Fruit fly (Drosophila melanogaster) whole organism, embryonic: ENCODE results near the gene stg.

ENCODE experiments used
- B-H1 ChIP-seq: fragments of 200-800 bp; sonication (Bioruptor generic); IDR thresholded peaks from 3 replicates; pipeline ENCODE4 v1.3.6; 2022; ENCODE audit warnings: missing biosample characterization, missing genetic modification characterization
- B-H2 ChIP-seq: fragments of 200-800 bp; sonication (Bioruptor generic); optimal IDR thresholded peaks from 2 replicates; lab custom pipeline; 2018; ENCODE audit warnings: missing biosample characterization, mild to moderate bottlenecking, missing genetic modification characterization
- BEAF-32 ChIP-seq: fragments of 200-800 bp; sonication (Bioruptor generic); optimal IDR thresholded peaks from 3 replicates; lab custom pipeline; 2017; ENCODE audit warnings: missing biosample characterization, missing genetic modification characterization, mild to moderate bottlenecking, moderate library complexity, missing genetic modification reagents
- Bgb ChIP-seq: fragments of 200-800 bp; sonication (Bioruptor generic); IDR thresholded peaks from 2 replicates; pipeline ENCODE4 v1.3.6; 2022; ENCODE audit warnings: missing biosample characterization, missing genetic modification characterization; ENCODE audit not compliant: partially characterized antibody
- CG10147 ChIP-seq: fragments of 200-800 bp; sonication (Bioruptor generic); optimal IDR thresholded peaks from 2 replicates; lab custom pipeline; 2019; ENCODE audit warnings: missing biosample characterization, mild to moderate bottlenecking, missing genetic modification characterization, moderate library complexity
- CG11504 ChIP-seq: fragments of 200-800 bp; sonication (Bioruptor generic); optimal IDR thresholded peaks from 3 replicates; lab custom pipeline; 2019; ENCODE audit warnings: missing biosample characterization, mild to moderate bottlenecking, missing genetic modification characterization, moderate library complexity
- CG11560 ChIP-seq: fragments of 200-800 bp; sonication (Bioruptor generic); IDR thresholded peaks from 3 replicates; pipeline ENCODE4 v1.3.6; 2022; ENCODE audit warnings: missing biosample characterization, missing genetic modification characterization
- CG13296 ChIP-seq: fragments of 200-800 bp; sonication (Bioruptor generic); optimal IDR thresholded peaks from 3 replicates; lab custom pipeline; 2018; ENCODE audit warnings: missing biosample characterization, mild to moderate bottlenecking, missing genetic modification characterization
- CG13624 ChIP-seq: fragments of 200-800 bp; sonication (Bioruptor generic); optimal IDR thresholded peaks from 2 replicates; lab custom pipeline; 2016; ENCODE audit warnings: missing biosample characterization, missing genetic modification characterization
- CG15479 ChIP-seq: fragments of 200-800 bp; sonication (Bioruptor generic); optimal IDR thresholded peaks from 3 replicates; lab custom pipeline; 2019; ENCODE audit warnings: missing biosample characterization, mild to moderate bottlenecking, missing genetic modification characterization, moderate library complexity
- CG15696 ChIP-seq: fragments of 200-800 bp; sonication (Bioruptor generic); optimal IDR thresholded peaks from 2 replicates; lab custom pipeline; 2019; ENCODE audit warnings: missing biosample characterization, mild to moderate bottlenecking, missing genetic modification characterization, moderate library complexity
- CG16863 ChIP-seq: fragments of 200-800 bp; sonication (Bioruptor generic); optimal IDR thresholded peaks from 3 replicates; lab custom pipeline; 2016; ENCODE audit warnings: missing biosample characterization, missing genetic modification characterization
- CG17361 ChIP-seq: fragments of 200-800 bp; sonication (Bioruptor generic); IDR thresholded peaks from 3 replicates; pipeline ENCODE4 v1.3.6; 2022; ENCODE audit warnings: missing biosample characterization, missing genetic modification characterization
- CG2202 ChIP-seq: fragments of 200-800 bp; sonication (Bioruptor generic); optimal IDR thresholded peaks from 2 replicates; lab custom pipeline; 2018; ENCODE audit warnings: missing biosample characterization, mild to moderate bottlenecking, missing genetic modification characterization
- CG30403 ChIP-seq: fragments of 200-800 bp; sonication (Bioruptor generic); optimal IDR thresholded peaks from 3 replicates; lab custom pipeline; 2016; ENCODE audit warnings: missing biosample characterization, missing genetic modification characterization
- CG31388 ChIP-seq: fragments of 200-800 bp; sonication (Bioruptor generic); optimal IDR thresholded peaks from 2 replicates; lab custom pipeline; 2016; ENCODE audit warnings: missing biosample characterization, missing genetic modification characterization
- CG31441 ChIP-seq: fragments of 200-800 bp; sonication (Bioruptor generic); IDR thresholded peaks from 2 replicates; pipeline ENCODE4 v1.3.6; 2022; ENCODE audit warnings: missing biosample characterization, missing genetic modification characterization
- CG33557 ChIP-seq: fragments of 200-800 bp; sonication (Bioruptor generic); optimal IDR thresholded peaks from 2 replicates; lab custom pipeline; 2019; ENCODE audit warnings: missing biosample characterization, mild to moderate bottlenecking, missing genetic modification characterization, moderate library complexity
- CG43689 ChIP-seq: fragments of 200-800 bp; sonication (Bioruptor generic); IDR thresholded peaks from 2 replicates; pipeline ENCODE4 v1.3.6; 2022; ENCODE audit warnings: missing biosample characterization, missing genetic modification characterization
- CG4424 ChIP-seq: fragments of 200-800 bp; sonication (Bioruptor generic); optimal IDR thresholded peaks from 3 replicates; lab custom pipeline; 2016; ENCODE audit warnings: missing biosample characterization, missing genetic modification characterization
- CG7839 ChIP-seq: fragments of 200-800 bp; sonication (Bioruptor generic); optimal IDR thresholded peaks from 3 replicates; lab custom pipeline; 2018; ENCODE audit warnings: missing biosample characterization, mild to moderate bottlenecking, missing genetic modification characterization, moderate library complexity
- CG8359 ChIP-seq: fragments of 200-800 bp; sonication (Bioruptor generic); optimal IDR thresholded peaks from 2 replicates; lab custom pipeline; 2017; ENCODE audit warnings: missing biosample characterization, mild to moderate bottlenecking, missing genetic modification characterization, borderline replicate concordance
- CG8765 ChIP-seq: fragments of 200-800 bp; sonication (Bioruptor generic); IDR thresholded peaks from 2 replicates; pipeline ENCODE4 v1.3.6; 2022; ENCODE audit warnings: missing biosample characterization, missing genetic modification characterization
- CG9727 ChIP-seq: fragments of 200-800 bp; sonication (Bioruptor generic); optimal IDR thresholded peaks from 3 replicates; lab custom pipeline; 2017; ENCODE audit warnings: missing biosample characterization, mild to moderate bottlenecking, missing genetic modification characterization
- D19B ChIP-seq: fragments of 200-800 bp; sonication (Bioruptor generic); optimal IDR thresholded peaks from 2 replicates; lab custom pipeline; 2017; ENCODE audit warnings: missing biosample characterization, mild to moderate bottlenecking, missing genetic modification characterization
- Ets65A ChIP-seq: fragments of 200-800 bp; sonication (Bioruptor generic); peaks from one replicate; lab custom pipeline; 2016; ENCODE audit warnings: missing biosample characterization, missing genetic modification characterization
- HmgD ChIP-seq: fragments of 200-800 bp; sonication (Bioruptor generic); optimal IDR thresholded peaks from 3 replicates; lab custom pipeline; 2016; ENCODE audit warnings: missing biosample characterization, missing genetic modification characterization
- Hmr ChIP-seq: fragments of 200-800 bp; sonication (Bioruptor generic); optimal IDR thresholded peaks from 3 replicates; lab custom pipeline; 2017; ENCODE audit warnings: mild to moderate bottlenecking, missing biosample characterization, missing genetic modification reagents, missing genetic modification characterization
- Hmx ChIP-seq: fragments of 200-800 bp; sonication (Bioruptor generic); optimal IDR thresholded peaks from 2 replicates; lab custom pipeline; 2016; ENCODE audit warnings: missing biosample characterization, missing genetic modification characterization
- Mes4 ChIP-seq: fragments of 200-800 bp; sonication (Bioruptor generic); optimal IDR thresholded peaks from 2 replicates; lab custom pipeline; 2016; ENCODE audit warnings: missing biosample characterization, missing genetic modification characterization
- NC2α ChIP-seq: fragments of 200-800 bp; sonication (Bioruptor generic); optimal IDR thresholded peaks from 2 replicates; lab custom pipeline; 2016; ENCODE audit warnings: missing biosample characterization, missing genetic modification characterization
- NFAT ChIP-seq: fragments of 200-800 bp; sonication (Bioruptor generic); IDR thresholded peaks from 2 replicates; pipeline ENCODE4 v1.3.6; 2022; ENCODE audit warnings: missing biosample characterization, missing genetic modification characterization
- Sry-β ChIP-seq: fragments of 200-800 bp; sonication (Bioruptor generic); optimal IDR thresholded peaks from 2 replicates; lab custom pipeline; 2018; ENCODE audit warnings: missing biosample characterization, mild to moderate bottlenecking, missing genetic modification characterization, moderate library complexity
- Xrp1 ChIP-seq: fragments of 200-800 bp; sonication (Bioruptor generic); IDR thresholded peaks from 2 replicates; pipeline ENCODE4 v1.3.6; 2022; ENCODE audit warnings: missing biosample characterization, missing genetic modification characterization
- bsh ChIP-seq, 2 experiments: fragments of 200-800 bp; sonication (Bioruptor generic); optimal IDR thresholded peaks; 2 replicates each; lab custom pipeline; 2017 to 2018; ENCODE audit warnings: mild to moderate bottlenecking in 2 of 2, missing biosample characterization in 2 of 2, missing genetic modification characterization in 2 of 2, moderate library complexity in 1 of 2
- dan ChIP-seq: fragments of 200-800 bp; sonication (Bioruptor generic); IDR thresholded peaks from 2 replicates; pipeline ENCODE4 v1.3.6; 2022; ENCODE audit warnings: missing biosample characterization, missing genetic modification characterization
- dimm ChIP-seq: fragments of 200-800 bp; sonication (Bioruptor generic); IDR thresholded peaks from 2 replicates; pipeline ENCODE4 v1.3.6; 2022; ENCODE audit warnings: missing biosample characterization, missing genetic modification characterization
- dmrt11E ChIP-seq: fragments of 200-800 bp; sonication (Bioruptor generic); optimal IDR thresholded peaks from 3 replicates; lab custom pipeline; 2018; ENCODE audit warnings: missing biosample characterization, mild to moderate bottlenecking, missing genetic modification characterization, moderate library complexity
- ems ChIP-seq: fragments of 200-800 bp; sonication (Bioruptor generic); optimal IDR thresholded peaks from 3 replicates; lab custom pipeline; 2016; ENCODE audit warnings: missing biosample characterization, missing genetic modification characterization
- fd102C ChIP-seq: fragments of 200-800 bp; sonication (Bioruptor generic); optimal IDR thresholded peaks from 2 replicates; lab custom pipeline; 2018; ENCODE audit warnings: missing biosample characterization, mild to moderate bottlenecking, missing genetic modification characterization, moderate library complexity
- ind ChIP-seq: fragments of 200-800 bp; sonication (Bioruptor generic); optimal IDR thresholded peaks from 3 replicates; lab custom pipeline; 2016; ENCODE audit warnings: missing biosample characterization, missing genetic modification characterization
- jumu ChIP-seq: fragments of 200-800 bp; sonication (Bioruptor generic); optimal IDR thresholded peaks from 3 replicates; lab custom pipeline; 2016; ENCODE audit warnings: missing biosample characterization, missing genetic modification characterization
- lmd ChIP-seq: fragments of 200-800 bp; sonication (Bioruptor generic); IDR thresholded peaks from 2 replicates; pipeline ENCODE4 v1.3.6; 2022; ENCODE audit warnings: missing biosample characterization, missing genetic modification characterization
- lola ChIP-seq, 3 experiments: fragments of >200 bp in 2 of 3; fragments of 200-800 bp in 1 of 3; sonication (Bioruptor generic) in 1 of 3; optimal IDR thresholded peaks; 2 replicates each; lab custom pipeline; 2017 to 2019; ENCODE audit warnings: missing biosample characterization in 3 of 3, missing genetic modification characterization in 3 of 3, mild to moderate bottlenecking in 1 of 3, moderate library complexity in 1 of 3
- luna ChIP-seq: fragments of 200-800 bp; sonication (Bioruptor generic); optimal IDR thresholded peaks from 2 replicates; lab custom pipeline; 2016; ENCODE audit warnings: missing biosample characterization, missing genetic modification characterization
- mirr ChIP-seq: fragments of 200-800 bp; sonication (Bioruptor generic); optimal IDR thresholded peaks from 3 replicates; lab custom pipeline; 2018; ENCODE audit warnings: missing biosample characterization, mild to moderate bottlenecking, missing genetic modification characterization
- mld ChIP-seq: fragments of 200-800 bp; sonication (Bioruptor generic); IDR thresholded peaks from 3 replicates; pipeline ENCODE4 v1.3.6; 2022; ENCODE audit warnings: missing biosample characterization, missing genetic modification characterization; ENCODE audit not compliant: partially characterized antibody
- nmo ChIP-seq: fragments of 200-800 bp; sonication (Bioruptor generic); optimal IDR thresholded peaks from 2 replicates; lab custom pipeline; 2018; ENCODE audit warnings: missing biosample characterization, mild to moderate bottlenecking, missing genetic modification characterization, moderate library complexity
- phol ChIP-seq: fragments of 200-800 bp; sonication (Bioruptor generic); optimal IDR thresholded peaks from 3 replicates; lab custom pipeline; 2018; ENCODE audit warnings: missing biosample characterization, mild to moderate bottlenecking, missing genetic modification characterization, moderate library complexity
- row ChIP-seq: fragments of 200-800 bp; sonication (Bioruptor generic); IDR thresholded peaks from 3 replicates; pipeline ENCODE4 v1.3.6; 2022; ENCODE audit warnings: missing biosample characterization, missing genetic modification characterization
- zfh2 ChIP-seq: fragments of 200-800 bp; sonication (Bioruptor generic); optimal IDR thresholded peaks from 2 replicates; lab custom pipeline; 2016; ENCODE audit warnings: missing biosample characterization, missing genetic modification characterization

stg gene

dm6 chr3R:29269204-29269603 lies 13.6 kb upstream of the stg start:
- TF ChIP-seq phol (tag; lab: Kevin White, UChicago) = peak; percentile 17
- peak; percentile 18 for TF ChIP-seq CG11504 (tag; lab: Kevin White, UChicago)
- no peak for TF ChIP-seq NFAT (GFP tag; lab: Robert Waterston, UW)
- no peak for TF ChIP-seq dimm
- TF ChIP-seq CG16863 = no peak
- TF ChIP-seq Mes4 (GFP tag; lab: Kevin White, UChicago) = no peak
- TF ChIP-seq CG11560 (tag; lab: Robert Waterston, UW) = no peak
- no peak for TF ChIP-seq BEAF-32 (GFP tag; lab: Kevin White, UChicago)
- no peak for TF ChIP-seq B-H1 (GFP tag; lab: Robert Waterston, UW)
- 0 out of 2 replicates have a peak, but pooled peaks have one; percentile 15 for TF ChIP-seq CG31441 (GFP tag; lab: Robert Waterston, UW)
- no peak for TF ChIP-seq CG2202 (tag; lab: Kevin White, UChicago)
- no peak for TF ChIP-seq B-H2 (GFP tag; lab: Kevin White, UChicago)
- no peak for TF ChIP-seq D19B (GFP tag; lab: Kevin White, UChicago)
- peak; percentile 32; the same call in 1 of the 2 replicates for TF ChIP-seq CG8765
- TF ChIP-seq Bgb = no peak
- no peak for TF ChIP-seq mirr (GFP tag; lab: Kevin White, UChicago)
- no peak for TF ChIP-seq CG8359 (GFP tag; lab: Kevin White, UChicago)
- TF ChIP-seq CG17361 = 0 out of 3 replicates have a peak, but pooled peaks have one; percentile 12
- peak; percentile 9 for TF ChIP-seq CG15696 (tag; lab: Kevin White, UChicago)
- TF ChIP-seq Hmr (GFP tag; lab: Kevin White, UChicago) = no peak
- no peak for TF ChIP-seq CG30403 (GFP tag; lab: Kevin White, UChicago)
- peak; percentile 12 for TF ChIP-seq CG7839 (tag; lab: Kevin White, UChicago)
- peak; percentile 40; the same call in 1 of the 2 replicates for TF ChIP-seq Xrp1 (GFP tag; lab: Robert Waterston, UW)
- no peak for TF ChIP-seq dan (GFP tag; lab: Robert Waterston, UW)
- no peak for TF ChIP-seq Hmx (GFP tag; lab: Kevin White, UChicago)
- no peak for TF ChIP-seq row
- no peak for TF ChIP-seq ems (GFP tag; lab: Kevin White, UChicago)
- TF ChIP-seq Ets65A (GFP tag; lab: Kevin White, UChicago) = peak; percentile 16
- no peak for TF ChIP-seq CG10147 (GFP tag; lab: Kevin White, UChicago)
- TF ChIP-seq CG33557 (GFP tag; lab: Kevin White, UChicago) = peak; percentile 6
- no peak for TF ChIP-seq HmgD (GFP tag; lab: Kevin White, UChicago)
- TF ChIP-seq CG43689 = no peak
- peak in 1 of 2 experiments; percentile 11 for TF ChIP-seq bsh (GFP tag; optimal IDR thresholded peaks at IDR 0.05; lab: Kevin White, UChicago)
- TF ChIP-seq fd102C (GFP tag; lab: Kevin White, UChicago) = no peak
- TF ChIP-seq CG4424 (GFP tag; lab: Kevin White, UChicago) = no peak
- peak; percentile 54 for TF ChIP-seq dmrt11E (tag; lab: Kevin White, UChicago)
- no peak for TF ChIP-seq luna
- peak; percentile 21 for TF ChIP-seq nmo
- TF ChIP-seq zfh2 (GFP tag; lab: Kevin White, UChicago) = no peak
- no peak for TF ChIP-seq CG13296 (GFP tag; lab: Kevin White, UChicago)
- peak in 1 of 3 experiments; percentile 48 for TF ChIP-seq lola (GFP tag; optimal IDR thresholded peaks at IDR 0.05; lab: Kevin White, UChicago)
- no peak for TF ChIP-seq NC2α (GFP tag; lab: Kevin White, UChicago)
- no peak for TF ChIP-seq lmd (GFP tag; lab: Robert Waterston, UW)
- TF ChIP-seq CG9727 = peak; percentile 11
- no peak for TF ChIP-seq CG13624
- TF ChIP-seq Sry-β (GFP tag; lab: Kevin White, UChicago) = no peak
- no peak for TF ChIP-seq CG31388
- TF ChIP-seq jumu (GFP tag; lab: Kevin White, UChicago) = no peak
- no peak for TF ChIP-seq CG15479 (GFP tag; lab: Kevin White, UChicago)
- no peak for TF ChIP-seq mld (GFP tag; lab: Robert Waterston, UW)
- no peak for TF ChIP-seq ind
